Fruit fly (Drosophila melanogaster) whole organism, larva: ENCODE results near the gene Nmdar1.

Source experiments
- noc ChIP-seq: fragments of 200-800 bp; sonication (Bioruptor generic); optimal IDR thresholded peaks from 3 replicates; lab custom pipeline; 2019; ENCODE audit warnings: missing biosample characterization, mild to moderate bottlenecking, missing genetic modification characterization, moderate library complexity

Nmdar1 gene

dm6 chr3R:5520566-5520965, 2.6 kb downstream of the Nmdar1 start:
- TF ChIP-seq noc (tag; lab: Kevin White, UChicago): no peak

dm6 chr3R:5519789-5520188, 3.3 kb downstream of the Nmdar1 start:
- TF ChIP-seq noc (tag; lab: Kevin White, UChicago): no peak

dm6 chr3R:5518627-5519026, 4.5 kb downstream of the Nmdar1 start:
- TF ChIP-seq noc (tag; lab: Kevin White, UChicago): no peak

- no peak for TF ChIP-seq noc (tag; lab: Kevin White, UChicago)
These were observed 5.3 kb downstream of the Nmdar1 start for dm6 chr3R:5517876-5518211.

- peak; percentile 61 for TF ChIP-seq noc (tag; lab: Kevin White, UChicago)
These were observed 5.9 kb downstream of the Nmdar1 start, which contains the start of gene Itpr for dm6 chr3R:5517002-5517875. TSS of gene Itpr (plus strand) at chr3R:5517117.

- no peak for TF ChIP-seq noc (tag; lab: Kevin White, UChicago)
These were observed 6.5 kb downstream of the Nmdar1 start for dm6 chr3R:5516582-5517001.

dm6 chr3R:5514759-5515158, 8.4 kb downstream of the Nmdar1 start:
- TF ChIP-seq noc (tag; lab: Kevin White, UChicago): no peak

- no peak for TF ChIP-seq noc (tag; lab: Kevin White, UChicago)
These were observed 19.2 kb downstream of the Nmdar1 start for dm6 chr3R:5503789-5504387.

dm6 chr3R:5502646-5503045, 20.5 kb downstream of the Nmdar1 start, which contains the start of gene NKCC:
TSS of gene NKCC (minus strand) at chr3R:5502702.
- no peak for TF ChIP-seq noc (tag; lab: Kevin White, UChicago)

- TF ChIP-seq noc (tag; lab: Kevin White, UChicago): no peak
These were observed 25.5 kb downstream of the Nmdar1 start for dm6 chr3R:5497600-5497999.

dm6 chr3R:5485295-5485718, 37.8 kb downstream of the Nmdar1 start, which contains the start of gene CG31550:
TSS of gene CG31550 (plus strand) at chr3R:5485543.
- peak; percentile 42 for TF ChIP-seq noc (tag; lab: Kevin White, UChicago)

- TF ChIP-seq noc (tag; lab: Kevin White, UChicago): no peak
These were observed 39.5 kb downstream of the Nmdar1 start, which contains the start of gene ksr for dm6 chr3R:5483488-5484109. TSS of gene ksr (minus strand) at chr3R:5483906.

dm6 chr3R:5482790-5483189, 40.3 kb downstream of the Nmdar1 start:
- no peak for TF ChIP-seq noc (tag; lab: Kevin White, UChicago)

- TF ChIP-seq noc (tag; lab: Kevin White, UChicago): no peak
These were observed 48.6 kb downstream of the Nmdar1 start, which contains the start of the genes CG45100, HDAC3 and Hcs for dm6 chr3R:5474551-5474950. TSS of gene CG45100 (minus strand) at chr3R:5474600. TSS of gene HDAC3 (minus strand) at chr3R:5474600. TSS of gene Hcs (plus strand) at chr3R:5474899.

- peak; percentile 61 for TF ChIP-seq noc (tag; lab: Kevin White, UChicago)
These were observed 52.4 kb downstream of the Nmdar1 start, which contains the start of the genes mRpL44 and Snr1 for dm6 chr3R:5470586-5471283. TSS of gene mRpL44 (minus strand) at chr3R:5470636. TSS of gene Snr1 (plus strand) at chr3R:5470926.
